Worm (Caenorhabditis elegans) whole organism, young adult: ENCODE data around the gene hira-1.

Source experiments
- B0261.1 ChIP-seq: sonication (generic microtip); optimal IDR thresholded peaks from 2 replicates; lab custom pipeline; 2016; ENCODE audit warnings: mild to moderate bottlenecking, missing genetic modification characterization, moderate library complexity, missing compliant biosample characterization
- ama-1 ChIP-seq, 3 experiments: fragments of 150-350 bp in 1 of 3; sonication (generic microtip) in 2 of 3; optimal IDR thresholded peaks; 2 replicates each; lab custom pipeline; 2014 to 2018; ENCODE audit warnings: missing biosample characterization in 2 of 3, missing genetic modification characterization in 2 of 3, missing genetic modification reagents in 2 of 3
- ceh-79 ChIP-seq: sonication (generic microtip); optimal IDR thresholded peaks from 2 replicates; lab custom pipeline; 2017; ENCODE audit warnings: mild to moderate bottlenecking, missing genetic modification characterization, missing compliant biosample characterization
- egrh-3 ChIP-seq: fragments of 200-800 bp; sonication (Bioruptor generic); IDR thresholded peaks from 2 replicates; pipeline ENCODE4 v1.3.6; 2022; ENCODE audit warnings: missing genetic modification reagents, missing genetic modification characterization, missing compliant biosample characterization
- lsl-1 ChIP-seq: fragments of 200-800 bp; sonication (Bioruptor generic); optimal IDR thresholded peaks from 2 replicates; lab custom pipeline; 2018; ENCODE audit warnings: mild to moderate bottlenecking, missing genetic modification characterization, moderate library complexity, missing compliant biosample characterization
- rcor-1 ChIP-seq: fragments of 200-800 bp; sonication (Bioruptor generic); IDR thresholded peaks from 2 replicates; pipeline ENCODE4 v1.3.6; 2022; ENCODE audit warnings: missing genetic modification reagents, missing genetic modification characterization, missing compliant biosample characterization
- repo-1 ChIP-seq: sonication (generic microtip); optimal IDR thresholded peaks from 2 replicates; lab custom pipeline; 2017; ENCODE audit warnings: mild to moderate bottlenecking, missing genetic modification characterization, missing compliant biosample characterization
- snpc-1.3 ChIP-seq: sonication (generic microtip); optimal IDR thresholded peaks from 2 replicates; lab custom pipeline; 2017; ENCODE audit warnings: missing genetic modification characterization, mild to moderate bottlenecking, missing compliant biosample characterization, antibody characterized with exemption, moderate library complexity, missing genotype, missing genetic modification reagents; ENCODE audit not compliant: insufficient read depth
- zim-3 ChIP-seq: sonication (generic microtip); optimal IDR thresholded peaks from 2 replicates; lab custom pipeline; 2017; ENCODE audit warnings: mild to moderate bottlenecking, missing genetic modification characterization, moderate library complexity, missing compliant biosample characterization

ce11 chrIII:5199577-5199976, 8.7 kb downstream of the hira-1 start, which contains the start of gene emb-8:
- TF ChIP-seq B0261.1 (tag; lab: Kevin White, UChicago) (no peak), repo-1 (tag; lab: Kevin White, UChicago) (no peak), ceh-79 (tag; lab: Kevin White, UChicago) (no peak), lsl-1 (GFP tag; lab: Kevin White, UChicago) (no peak), zim-3 (tag; lab: Kevin White, UChicago) (no peak), egrh-3 (GFP tag; lab: Robert Waterston, UW) (no peak), ama-1 (optimal IDR thresholded peaks at IDR 0.05; lab: Kevin White, UChicago) (no peak), ama-1 (GFP tag; optimal IDR thresholded peaks at IDR 0.05; lab: Kevin White, UChicago) (no peak), rcor-1 (GFP tag; lab: Robert Waterston, UW) (no peak), snpc-1.3 (tag; lab: Kevin White, UChicago) (no peak)
